Worm (Caenorhabditis elegans): Measurements from ENCODE around the gene idpp-13.

- TF ChIP-seq skn-1 (tag; optimal IDR thresholded peaks at IDR 0.05) (no peak), elt-2 (tag; optimal IDR thresholded peaks at IDR 0.05) (no peak), lin-39 (tag; optimal IDR thresholded peaks at IDR 0.05) (no peak), ztf-4 (tag; optimal IDR thresholded peaks at IDR 0.05) (no peak), unc-62 (GFP tag; optimal IDR thresholded peaks at IDR 0.05) (no peak), mdl-1 (tag; optimal IDR thresholded peaks at IDR 0.05) (no peak), nhr-67 (tag; optimal IDR thresholded peaks at IDR 0.05) (no peak), nhr-12 (tag; optimal IDR thresholded peaks at IDR 0.05) (no peak), ama-1 (optimal IDR thresholded peaks at IDR 0.05) (no peak)
These were observed at the start of gene idpp-13 for ce11 chrIII:916897-917296.
